Worm (Caenorhabditis elegans): ENCODE results near the gene rmd-3.

- no peak for TF ChIP-seq elt-1 (tag; optimal IDR thresholded peaks at IDR 0.05)
- no peak for TF ChIP-seq elt-3 (tag; optimal IDR thresholded peaks at IDR 0.05)
- no peak for TF ChIP-seq ZK546.5 (tag; optimal IDR thresholded peaks at IDR 0.05)
- TF ChIP-seq jun-1 (tag; optimal IDR thresholded peaks at IDR 0.05): no peak
- no peak for TF ChIP-seq aly-2 (tag; optimal IDR thresholded peaks at IDR 0.05)
- TF ChIP-seq ceh-82 (tag; optimal IDR thresholded peaks at IDR 0.05): no peak
- TF ChIP-seq nhr-25 (tag; optimal IDR thresholded peaks at IDR 0.05): no peak
- no peak for TF ChIP-seq nhr-237 (tag; optimal IDR thresholded peaks at IDR 0.05)
- no peak for TF ChIP-seq nhr-12 (tag; optimal IDR thresholded peaks at IDR 0.05)
- no peak for TF ChIP-seq skn-1 (tag; optimal IDR thresholded peaks at IDR 0.05)
- TF ChIP-seq ztf-11 (tag; optimal IDR thresholded peaks at IDR 0.05): no peak
- no peak for TF ChIP-seq ama-1 (optimal IDR thresholded peaks at IDR 0.05)
- no peak for TF ChIP-seq eor-1 (tag; optimal IDR thresholded peaks at IDR 0.05)
- TF ChIP-seq tbx-2 (tag; optimal IDR thresholded peaks at IDR 0.05): no peak
Measured at ce11 chrII:11361751-11362150, 22.3 kb upstream of the rmd-3 start.

All from whole organism, L3 larva.